Worm (Caenorhabditis elegans) whole organism, early embryonic: ENCODE data around the gene ugt-9.

Experiments used
- B0310.2 ChIP-seq: sonication (generic microtip); optimal IDR thresholded peaks from 2 replicates; lab custom pipeline; 2016; ENCODE audit warnings: mild to moderate bottlenecking, missing genetic modification characterization, missing compliant biosample characterization
- F13C5.2 ChIP-seq: sonication (generic microtip); optimal IDR thresholded peaks from 2 replicates; lab custom pipeline; 2017; ENCODE audit warnings: mild to moderate bottlenecking, missing genetic modification characterization, inconsistent platforms, missing compliant biosample characterization
- aly-1 ChIP-seq: sonication (generic microtip); optimal IDR thresholded peaks from 2 replicates; lab custom pipeline; 2016; ENCODE audit warnings: missing genetic modification characterization, missing compliant biosample characterization
- ama-1 ChIP-seq: fragments of 150-350 bp; optimal IDR thresholded peaks from 2 replicates; lab custom pipeline; 2014
- ceh-13 ChIP-seq: fragments of 200-800 bp; sonication (Bioruptor generic); optimal IDR thresholded peaks from 2 replicates; lab custom pipeline; 2018; ENCODE audit warnings: mild to moderate bottlenecking, missing genetic modification characterization, missing compliant biosample characterization
- ceh-36 ChIP-seq: sonication (generic microtip); optimal IDR thresholded peaks from 2 replicates; lab custom pipeline; 2016; ENCODE audit warnings: missing genetic modification characterization, inconsistent platforms, missing compliant biosample characterization
- ets-7 ChIP-seq: sonication (generic microtip); optimal IDR thresholded peaks from 2 replicates; lab custom pipeline; 2016; ENCODE audit warnings: missing genotype, missing genetic modification characterization, missing compliant biosample characterization
- flt-1 ChIP-seq: fragments of 200-800 bp; sonication (Bioruptor generic); IDR thresholded peaks from 2 replicates; pipeline ENCODE4 v1.3.6; 2022; ENCODE audit warnings: missing genetic modification characterization, missing compliant biosample characterization
- hmbx-1 ChIP-seq: sonication (generic microtip); optimal IDR thresholded peaks from 2 replicates; lab custom pipeline; 2016; ENCODE audit warnings: mild to moderate bottlenecking, missing genetic modification characterization, missing compliant biosample characterization
- hmg-4 ChIP-seq: fragments of 200-800 bp; sonication (Bioruptor generic); optimal IDR thresholded peaks from 2 replicates; lab custom pipeline; 2018; ENCODE audit warnings: mild to moderate bottlenecking, missing genetic modification characterization, missing compliant biosample characterization
- hnd-1 ChIP-seq: sonication (generic microtip); optimal IDR thresholded peaks from 2 replicates; lab custom pipeline; 2016; ENCODE audit warnings: missing genetic modification characterization, missing compliant biosample characterization
- pes-1 ChIP-seq: fragments of 200-800 bp; sonication (Bioruptor generic); IDR thresholded peaks from 2 replicates; pipeline ENCODE4 v1.3.6; 2022; ENCODE audit warnings: missing genetic modification reagents, missing genetic modification characterization, missing compliant biosample characterization
- scrt-1 ChIP-seq: fragments of 200-800 bp; sonication (Bioruptor generic); IDR thresholded peaks from 2 replicates; pipeline ENCODE4 v1.3.6; 2022; ENCODE audit warnings: missing genetic modification characterization, missing compliant biosample characterization
- sea-1 ChIP-seq: fragments of 200-800 bp; sonication (Bioruptor generic); conservative IDR thresholded peaks from 2 replicates; pipeline ENCODE4 v1.3.6; 2022; ENCODE audit warnings: missing genetic modification characterization, missing compliant biosample characterization
- tbx-11 ChIP-seq: fragments of 200-800 bp; sonication (Bioruptor generic); IDR thresholded peaks from 2 replicates; pipeline ENCODE4 v1.3.6; 2022; ENCODE audit warnings: missing genetic modification characterization, missing compliant biosample characterization
- tbx-37 ChIP-seq: fragments of 200-800 bp; sonication (Bioruptor generic); conservative IDR thresholded peaks from 2 replicates; pipeline ENCODE4 v1.3.6; 2022; ENCODE audit warnings: missing genetic modification reagents, missing genetic modification characterization, missing compliant biosample characterization
- tra-4 ChIP-seq: sonication (generic microtip); optimal IDR thresholded peaks from 2 replicates; lab custom pipeline; 2017; ENCODE audit warnings: missing genetic modification characterization, missing compliant biosample characterization

Gene ugt-9

DNA sequence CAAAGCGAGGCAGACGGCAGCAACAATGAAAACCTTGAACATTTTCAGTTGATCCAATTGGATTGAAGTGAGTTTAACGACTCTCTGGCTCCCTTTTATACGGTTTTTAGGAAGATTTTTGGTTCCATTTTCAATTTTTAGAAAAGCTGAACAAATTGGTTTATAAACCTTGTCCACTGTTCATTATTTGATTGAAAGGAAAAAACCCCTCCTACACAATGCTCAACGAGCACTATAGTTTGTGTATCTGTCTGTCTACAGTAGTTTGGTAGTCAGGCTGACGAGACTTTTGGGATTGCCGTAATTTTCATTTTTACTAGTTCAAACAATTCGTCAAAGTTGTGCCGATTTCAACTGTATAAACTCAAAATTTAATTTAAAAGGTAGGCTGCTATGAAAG, 16.6 kb upstream of the ugt-9 start, which contains the start of gene T19H12.15:
Gene T19H12.15 (minus strand): TSS at position 101 of the 400 bp plus-strand sequence.
- TF ChIP-seq tbx-11 (GFP tag; lab: Robert Waterston, UW) (no peak), sea-1 (GFP tag; lab: Robert Waterston, UW) (no peak), hmg-4 (GFP tag; lab: Kevin White, UChicago) (no peak), ceh-36 (tag; lab: Kevin White, UChicago) (no peak), flt-1 (GFP tag; lab: Robert Waterston, UW) (no peak), tbx-37 (no peak), pes-1 (no peak), hmbx-1 (no peak), tra-4 (tag; lab: Kevin White, UChicago) (no peak), aly-1 (tag; lab: Kevin White, UChicago) (no peak), ama-1 (no peak), scrt-1 (GFP tag; lab: Robert Waterston, UW) (no peak), F13C5.2 (tag; lab: Kevin White, UChicago) (no peak), B0310.2 (tag; lab: Kevin White, UChicago) (no peak), ceh-13 (no peak), ets-7 (tag; lab: Kevin White, UChicago) (no peak), hnd-1 (no peak)

DNA sequence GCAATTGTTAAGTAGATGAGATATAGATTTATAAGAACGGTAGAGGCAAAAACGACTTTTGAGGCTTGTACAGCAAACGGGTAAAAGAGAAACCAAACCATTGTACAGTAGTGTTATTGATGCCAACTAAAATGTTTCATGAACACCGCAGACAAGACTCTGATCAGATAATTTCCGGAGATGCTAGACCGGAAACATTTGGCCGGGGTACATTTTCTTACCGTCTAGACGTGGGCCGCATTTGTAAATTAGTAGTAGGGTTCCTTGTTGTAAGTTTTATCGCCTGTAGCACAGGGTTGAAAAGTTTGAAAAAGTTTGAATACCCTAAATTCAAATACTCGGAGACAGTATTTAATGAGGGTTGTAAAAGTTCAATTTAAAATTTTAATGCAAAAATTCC, 14.5 kb upstream of the ugt-9 start, which contains the start of gene str-32:
Gene str-32 (minus strand): TSS at position 101 of the 400 bp plus-strand sequence.
- TF ChIP-seq tbx-37 (no peak), tra-4 (tag; lab: Kevin White, UChicago) (no peak), hmg-4 (GFP tag; lab: Kevin White, UChicago) (no peak), B0310.2 (tag; lab: Kevin White, UChicago) (no peak), ceh-13 (no peak), pes-1 (no peak), ets-7 (tag; lab: Kevin White, UChicago) (no peak)

DNA sequence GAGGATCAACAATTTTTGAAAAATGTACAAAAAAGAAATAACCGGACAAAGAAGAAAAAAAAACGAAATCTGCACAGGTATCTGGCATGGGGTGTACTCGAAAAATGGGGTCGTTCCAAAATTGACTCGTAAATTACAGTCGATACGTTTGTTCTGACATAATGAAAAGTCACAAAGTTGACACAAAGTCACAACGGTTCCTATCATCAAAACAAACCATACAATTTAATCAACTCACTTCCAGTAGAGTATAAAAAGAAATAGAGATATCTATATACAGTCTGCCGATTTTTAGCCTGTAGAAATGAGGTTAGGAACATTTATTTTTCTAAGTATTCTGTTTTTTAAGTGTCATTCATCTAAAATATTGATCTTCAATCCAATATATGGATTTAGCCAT, 11.4 kb upstream of the ugt-9 start, which contains the start of gene T19H12.12:
Gene T19H12.12 (plus strand): TSS at position 301 of the 400 bp plus-strand sequence.
- TF ChIP-seq hnd-1 (no peak), flt-1 (GFP tag; lab: Robert Waterston, UW) (no peak), hmg-4 (GFP tag; lab: Kevin White, UChicago) (no peak), sea-1 (GFP tag; lab: Robert Waterston, UW) (no peak), tbx-37 (no peak), B0310.2 (tag; lab: Kevin White, UChicago) (no peak), ceh-13 (no peak)

DNA sequence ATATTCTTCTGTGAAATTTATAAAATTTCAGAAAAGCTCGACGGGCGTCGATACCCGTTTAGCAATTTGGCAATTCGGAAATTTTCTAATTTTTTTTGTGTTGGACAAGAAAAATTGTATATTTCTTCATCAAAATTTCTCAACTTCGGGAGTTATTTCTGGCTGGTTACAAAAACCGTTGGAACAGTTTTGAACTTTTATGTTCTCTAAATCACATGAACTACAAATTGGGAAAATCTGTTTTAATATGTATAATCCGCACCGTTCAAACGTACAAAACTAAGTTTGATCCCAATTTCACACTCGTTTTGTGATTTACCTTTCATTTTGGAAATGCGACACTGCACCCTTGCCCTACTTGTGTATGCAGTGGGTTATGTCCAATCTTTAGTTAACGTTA, 10.5 kb upstream of the ugt-9 start, which contains the start of gene T19H12.3:
Gene T19H12.3 (plus strand): TSS at position 301 of the 400 bp plus-strand sequence.
- TF ChIP-seq ama-1 (no peak), hmbx-1 (no peak), hmg-4 (GFP tag; lab: Kevin White, UChicago) (no peak), ceh-36 (tag; lab: Kevin White, UChicago) (no peak), F13C5.2 (tag; lab: Kevin White, UChicago) (no peak), ceh-13 (no peak), pes-1 (no peak), aly-1 (tag; lab: Kevin White, UChicago) (no peak), hnd-1 (no peak), tbx-37 (no peak), tra-4 (tag; lab: Kevin White, UChicago) (no peak), scrt-1 (GFP tag; lab: Robert Waterston, UW) (no peak)

DNA sequence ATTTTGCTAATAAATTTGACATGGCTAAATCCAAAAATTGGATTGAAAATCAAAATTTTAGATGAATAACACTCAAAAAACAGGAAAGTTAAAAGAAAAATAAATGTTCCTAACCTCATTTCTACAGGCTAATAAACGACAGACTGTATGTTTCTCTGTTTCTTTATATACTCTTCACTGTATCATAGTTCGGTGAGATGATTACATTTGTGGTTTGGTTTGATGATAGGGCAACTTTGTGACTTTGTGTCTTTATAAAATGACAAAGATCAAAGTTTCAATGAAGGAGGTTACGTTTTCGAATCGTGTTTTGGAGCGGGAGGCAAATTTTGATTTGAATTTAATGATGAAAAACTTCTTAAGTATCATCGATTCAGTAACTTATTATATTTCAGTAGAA, 6.4 kb upstream of the ugt-9 start, which contains the start of gene ugt-12:
Gene ugt-12 (minus strand): TSS at position 153 of the 400 bp plus-strand sequence.
- TF ChIP-seq aly-1 (tag; lab: Kevin White, UChicago): no peak
- TF ChIP-seq tbx-37: no peak
- no peak for TF ChIP-seq tbx-11 (GFP tag; lab: Robert Waterston, UW)
- no peak for TF ChIP-seq ceh-36 (tag; lab: Kevin White, UChicago)
- TF ChIP-seq sea-1 (GFP tag; lab: Robert Waterston, UW): no peak
- no peak for TF ChIP-seq hmg-4 (GFP tag; lab: Kevin White, UChicago)
- no peak for TF ChIP-seq ceh-13
- TF ChIP-seq scrt-1 (GFP tag; lab: Robert Waterston, UW): no peak
- no peak for TF ChIP-seq pes-1
- no peak for TF ChIP-seq flt-1 (GFP tag; lab: Robert Waterston, UW)
- TF ChIP-seq ets-7 (tag; lab: Kevin White, UChicago): no peak
- no peak for TF ChIP-seq hnd-1
- no peak for TF ChIP-seq hmbx-1
- no peak for TF ChIP-seq F13C5.2 (tag; lab: Kevin White, UChicago)
- no peak for TF ChIP-seq B0310.2 (tag; lab: Kevin White, UChicago)
- no peak for TF ChIP-seq ama-1
- TF ChIP-seq tra-4 (tag; lab: Kevin White, UChicago): no peak

DNA sequence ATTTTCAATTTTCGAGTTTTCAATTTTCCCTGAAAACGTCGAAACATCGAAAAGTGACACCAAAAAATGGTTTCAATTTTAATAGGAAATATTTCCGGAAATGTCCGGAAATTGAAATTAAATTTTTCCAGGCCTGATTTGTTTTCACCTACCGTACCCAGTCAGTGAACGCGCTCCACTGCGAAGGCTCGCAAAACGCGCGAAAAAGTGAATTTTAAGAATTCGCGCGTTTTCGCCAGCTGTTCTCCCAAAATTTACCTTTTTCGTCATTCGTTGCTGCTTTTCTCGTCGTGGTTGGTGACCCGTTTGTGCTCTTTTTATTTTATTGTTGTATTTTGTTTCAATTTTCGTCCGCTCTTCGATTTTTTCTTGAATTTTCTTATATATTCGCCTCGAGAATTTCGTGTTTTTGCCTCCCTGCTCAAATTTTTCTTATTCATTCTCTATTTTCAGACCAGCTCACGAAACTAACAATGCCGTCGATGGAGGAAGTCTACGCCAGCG, 5.8 kb upstream of the ugt-9 start, which contains the start of gene T19H12.2:
Gene T19H12.2 (plus strand): TSS at position 454 of the 504 bp plus-strand sequence.
- TF ChIP-seq ceh-13 (no peak), tbx-37 (no peak), hmbx-1 (no peak), ama-1 (no peak), ceh-36 (tag; lab: Kevin White, UChicago) (no peak), scrt-1 (GFP tag; lab: Robert Waterston, UW) (no peak), hmg-4 (GFP tag; lab: Kevin White, UChicago) (no peak), ets-7 (tag; lab: Kevin White, UChicago) (no peak), sea-1 (GFP tag; lab: Robert Waterston, UW) (no peak), aly-1 (tag; lab: Kevin White, UChicago) (no peak), B0310.2 (tag; lab: Kevin White, UChicago) (no peak), flt-1 (GFP tag; lab: Robert Waterston, UW) (no peak), hnd-1 (no peak), tra-4 (tag; lab: Kevin White, UChicago) (no peak), tbx-11 (GFP tag; lab: Robert Waterston, UW) (no peak), pes-1 (no peak), F13C5.2 (tag; lab: Kevin White, UChicago) (no peak)

DNA sequence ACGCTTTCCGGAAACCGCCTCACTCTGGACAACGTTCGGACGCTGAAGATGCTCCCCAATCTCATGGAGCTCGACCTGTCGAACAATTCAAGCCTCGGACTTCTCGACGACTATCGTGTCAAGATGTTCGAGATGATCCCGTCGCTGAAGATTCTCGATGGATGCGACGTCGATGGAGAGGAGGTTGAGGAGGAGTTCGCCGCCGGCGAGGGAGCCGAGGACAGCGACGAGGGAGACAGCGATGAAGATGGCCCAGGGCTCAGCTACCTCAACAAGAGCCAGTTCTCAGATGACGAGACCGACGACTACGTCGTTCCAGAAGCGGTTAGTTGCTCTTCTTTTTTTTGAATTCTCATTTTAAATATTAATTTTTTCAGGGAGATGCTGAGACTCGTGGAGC, 5.1 kb upstream of the ugt-9 start:
- TF ChIP-seq hmg-4 (GFP tag; lab: Kevin White, UChicago) (no peak), aly-1 (tag; lab: Kevin White, UChicago) (no peak), tra-4 (tag; lab: Kevin White, UChicago) (no peak), hmbx-1 (no peak), flt-1 (GFP tag; lab: Robert Waterston, UW) (no peak), ets-7 (tag; lab: Kevin White, UChicago) (no peak), B0310.2 (tag; lab: Kevin White, UChicago) (no peak), ceh-13 (no peak)
